Fruit fly (Drosophila melanogaster) whole organism, prepupa: ENCODE measurements around the gene CG13293.

ENCODE experiments used
- Blimp-1 ChIP-seq: fragments of 200-800 bp; sonication (Bioruptor generic); optimal IDR thresholded peaks from 3 replicates; lab custom pipeline; 2017; ENCODE audit warnings: missing biosample characterization, missing genetic modification characterization, mild to moderate bottlenecking, moderate library complexity, missing genetic modification reagents
- CG11902 ChIP-seq: fragments of 200-800 bp; sonication (Bioruptor generic); optimal IDR thresholded peaks from 3 replicates; lab custom pipeline; 2016; ENCODE audit warnings: missing biosample characterization, missing genetic modification characterization
- CG15336 ChIP-seq: fragments of 200-800 bp; sonication (Bioruptor generic); IDR thresholded peaks from 2 replicates; pipeline ENCODE4 v1.3.6; 2022; ENCODE audit warnings: missing biosample characterization, missing genetic modification characterization
- CG32006 ChIP-seq: fragments of 200-800 bp; sonication (Bioruptor generic); optimal IDR thresholded peaks from 3 replicates; lab custom pipeline; 2017; ENCODE audit warnings: missing biosample characterization, mild to moderate bottlenecking, missing genetic modification characterization
- CG4318 ChIP-seq: fragments of 200-800 bp; sonication (Bioruptor generic); optimal IDR thresholded peaks from 3 replicates; lab custom pipeline; 2017; ENCODE audit warnings: missing biosample characterization, mild to moderate bottlenecking, missing genetic modification characterization
- CG6276 ChIP-seq: fragments of 200-800 bp; sonication (Bioruptor generic); optimal IDR thresholded peaks from 2 replicates; lab custom pipeline; 2017; ENCODE audit warnings: missing biosample characterization, mild to moderate bottlenecking, missing genetic modification characterization
- CG6808 ChIP-seq: fragments of 200-800 bp; sonication (Bioruptor generic); optimal IDR thresholded peaks from 3 replicates; lab custom pipeline; 2017; ENCODE audit warnings: missing biosample characterization, missing genetic modification characterization, mild to moderate bottlenecking, moderate library complexity, missing genetic modification reagents
- CG7368 ChIP-seq: fragments of 200-800 bp; sonication (Bioruptor generic); optimal IDR thresholded peaks from 3 replicates; lab custom pipeline; 2016; ENCODE audit warnings: missing biosample characterization, missing genetic modification characterization
- CG8319 ChIP-seq: fragments of 200-800 bp; sonication (Bioruptor generic); optimal IDR thresholded peaks from 3 replicates; lab custom pipeline; 2016; ENCODE audit warnings: missing biosample characterization, missing genetic modification characterization
- CG9139 ChIP-seq: fragments of 200-800 bp; sonication (Bioruptor generic); optimal IDR thresholded peaks from 3 replicates; lab custom pipeline; 2017; ENCODE audit warnings: missing biosample characterization, mild to moderate bottlenecking, missing genetic modification characterization
- Eip93F ChIP-seq: fragments of 200-800 bp; sonication (Bioruptor generic); optimal IDR thresholded peaks from 2 replicates; lab custom pipeline; 2016; ENCODE audit warnings: missing biosample characterization, mild to moderate bottlenecking, missing genetic modification characterization
- Ets21C ChIP-seq: fragments of 200-800 bp; sonication (Bioruptor generic); optimal IDR thresholded peaks from 3 replicates; lab custom pipeline; 2016; ENCODE audit warnings: missing biosample characterization, missing genetic modification characterization
- Ets96B ChIP-seq: fragments of 200-800 bp; optimal IDR thresholded peaks from 2 replicates; lab custom pipeline; 2019; ENCODE audit warnings: missing biosample characterization, mild to moderate bottlenecking, missing genetic modification characterization, moderate library complexity
- OdsH ChIP-seq: fragments of 200-800 bp; sonication (Bioruptor generic); optimal IDR thresholded peaks from 3 replicates; lab custom pipeline; 2016; ENCODE audit warnings: missing biosample characterization, missing genetic modification characterization
- Smox ChIP-seq: fragments of 200-800 bp; sonication (Bioruptor generic); optimal IDR thresholded peaks from 3 replicates; lab custom pipeline; 2016; ENCODE audit warnings: missing biosample characterization, missing genetic modification characterization
- Sox102F ChIP-seq: fragments of 200-800 bp; sonication (Bioruptor generic); optimal IDR thresholded peaks from 2 replicates; lab custom pipeline; 2016; ENCODE audit warnings: missing biosample characterization, mild to moderate bottlenecking, missing genetic modification characterization
- Sox14 ChIP-seq: fragments of 200-800 bp; sonication (Bioruptor generic); optimal IDR thresholded peaks from 3 replicates; lab custom pipeline; 2016; ENCODE audit warnings: missing biosample characterization, missing genetic modification characterization
- Sox15 ChIP-seq: fragments of 200-800 bp; sonication (Bioruptor generic); optimal IDR thresholded peaks from 3 replicates; lab custom pipeline; 2016; ENCODE audit warnings: missing biosample characterization, missing genetic modification characterization
- achi ChIP-seq: fragments of 200-800 bp; sonication (Bioruptor generic); optimal IDR thresholded peaks from 3 replicates; lab custom pipeline; 2016; ENCODE audit warnings: missing biosample characterization, missing genetic modification characterization
- cyc ChIP-seq: fragments of 200-800 bp; sonication (Bioruptor generic); optimal IDR thresholded peaks from 3 replicates; lab custom pipeline; 2016; ENCODE audit warnings: missing biosample characterization, missing genetic modification characterization
- dsx ChIP-seq: fragments of 200-800 bp; optimal IDR thresholded peaks from 3 replicates; lab custom pipeline; 2019; ENCODE audit warnings: missing biosample characterization, mild to moderate bottlenecking, missing genetic modification characterization, moderate library complexity; ENCODE audit not compliant: poor library complexity, severe bottlenecking
- eg ChIP-seq: fragments of 200-800 bp; sonication (Bioruptor generic); IDR thresholded peaks from 3 replicates; pipeline ENCODE4 v1.3.6; 2022; ENCODE audit warnings: missing biosample characterization, missing genetic modification characterization
- fd85E ChIP-seq: fragments of 200-800 bp; sonication (Bioruptor generic); optimal IDR thresholded peaks from 3 replicates; lab custom pipeline; 2016; ENCODE audit warnings: missing biosample characterization, missing genetic modification characterization
- fkh ChIP-seq: fragments of 200-800 bp; sonication (Bioruptor generic); optimal IDR thresholded peaks from 3 replicates; lab custom pipeline; 2017; ENCODE audit warnings: missing biosample characterization, mild to moderate bottlenecking, missing genetic modification characterization, moderate library complexity
- lz ChIP-seq: fragments of 200-800 bp; sonication (Bioruptor generic); optimal IDR thresholded peaks from 3 replicates; lab custom pipeline; 2016; ENCODE audit warnings: missing biosample characterization, missing genetic modification characterization
- svp ChIP-seq: fragments of 200-800 bp; sonication (Bioruptor generic); peaks from one replicate; lab custom pipeline; 2016; ENCODE audit warnings: missing biosample characterization, missing genetic modification characterization
- topi ChIP-seq: fragments of 200-800 bp; sonication (Bioruptor generic); optimal IDR thresholded peaks from 3 replicates; lab custom pipeline; 2016; ENCODE audit warnings: missing biosample characterization, missing genetic modification characterization

Gene CG13293

dm6 chr3L:6094697-6095096, 12.0 kb downstream of the CG13293 start, which contains the start of the genes CG10467 and loj (continued):
- TF ChIP-seq CG11902 (GFP tag; lab: Kevin White, UChicago) (peak; percentile 95), lz (GFP tag; lab: Kevin White, UChicago) (peak; percentile 82), dsx (GFP tag; lab: Kevin White, UChicago) (peak; percentile 82), CG15336 (GFP tag; lab: Robert Waterston, UW) (no peak; the same call in 1 of the 2 replicates), Sox14 (GFP tag; lab: Kevin White, UChicago) (peak; percentile 81), CG32006 (GFP tag; lab: Kevin White, UChicago) (peak; percentile 92), topi (GFP tag; lab: Kevin White, UChicago) (peak; percentile 80), OdsH (GFP tag; lab: Kevin White, UChicago) (peak; percentile 96)
- TF ChIP-seq, all 60 proteins: peak for 56

- TF ChIP-seq CG7368 (GFP tag; lab: Kevin White, UChicago): peak; percentile 53
- TF ChIP-seq CG6276 (GFP tag; lab: Kevin White, UChicago): no peak
- TF ChIP-seq, all 60 proteins: peak for 1
Observed at dm6 chr3L:6097270-6097669, 14.6 kb downstream of the CG13293 start, which contains the start of gene Ets65A. Gene Ets65A (plus strand): TSS chr3L:6097617.

dm6 chr3L:6103658-6104057, 21.0 kb downstream of the CG13293 start:
- TF ChIP-seq CG6276 (GFP tag; lab: Kevin White, UChicago) (no peak), Ets96B (tag; lab: Kevin White, UChicago) (no peak), OdsH (GFP tag; lab: Kevin White, UChicago) (no peak), CG4318 (GFP tag; lab: Kevin White, UChicago) (no peak), CG7368 (GFP tag; lab: Kevin White, UChicago) (no peak), CG6808 (no peak), CG8319 (no peak), Ets21C (GFP tag; lab: Kevin White, UChicago) (no peak), Smox (GFP tag; lab: Kevin White, UChicago) (no peak), Eip93F (GFP tag; lab: Kevin White, UChicago) (no peak), Sox14 (GFP tag; lab: Kevin White, UChicago) (no peak)

dm6 chr3L:6104551-6104950, 21.9 kb downstream of the CG13293 start:
- TF ChIP-seq Sox102F (GFP tag; lab: Kevin White, UChicago) (no peak), Sox15 (GFP tag; lab: Kevin White, UChicago) (no peak), dsx (GFP tag; lab: Kevin White, UChicago) (no peak)
- TF ChIP-seq, all 60 proteins: peak for 0

- TF ChIP-seq CG6276 (GFP tag; lab: Kevin White, UChicago): no peak
- TF ChIP-seq Blimp-1 (GFP tag; lab: Kevin White, UChicago): no peak
- TF ChIP-seq fd85E (GFP tag; lab: Kevin White, UChicago): no peak
- TF ChIP-seq CG9139 (GFP tag; lab: Kevin White, UChicago): no peak
- TF ChIP-seq cyc (GFP tag; lab: Kevin White, UChicago): no peak
- TF ChIP-seq OdsH (GFP tag; lab: Kevin White, UChicago): no peak
- no peak for TF ChIP-seq fkh (GFP tag; lab: Kevin White, UChicago)
- no peak for TF ChIP-seq eg
- TF ChIP-seq topi (GFP tag; lab: Kevin White, UChicago): no peak
Observed at dm6 chr3L:6105435-6105834, 22.8 kb downstream of the CG13293 start.

- TF ChIP-seq svp (GFP tag; lab: Kevin White, UChicago) (no peak), dsx (GFP tag; lab: Kevin White, UChicago) (no peak), topi (GFP tag; lab: Kevin White, UChicago) (no peak), CG11902 (GFP tag; lab: Kevin White, UChicago) (no peak), fkh (GFP tag; lab: Kevin White, UChicago) (peak; percentile 49), achi (no peak), Ets96B (tag; lab: Kevin White, UChicago) (no peak), Smox (GFP tag; lab: Kevin White, UChicago) (no peak)
Observed at dm6 chr3L:6106717-6107116, 24.0 kb downstream of the CG13293 start.
